Fruit fly (Drosophila melanogaster): Measurements from ENCODE around the gene CG10340.
A peak's percentile ranks its signal among the peaks of the same experiment; 100 is the strongest.

Gene CG10340

dm6 chr3R:16646952-16647715, 32.9 kb upstream of the CG10340 start, which contains the start of the genes CG10324 and CCT3 (continued):
- TF ChIP-seq CG4282 (GFP tag; optimal IDR thresholded peaks at IDR 0.05) (no peak), slbo (GFP tag; IDR thresholded peaks at IDR 0.05) (peak; percentile 72), Myb (GFP tag; optimal IDR thresholded peaks at IDR 0.05) (no peak), z (GFP tag; IDR thresholded peaks at IDR 0.05) (no peak), btn (GFP tag; optimal IDR thresholded peaks at IDR 0.05) (no peak), CG4424 (GFP tag; optimal IDR thresholded peaks at IDR 0.05) (peak; percentile 68), Fer1 (GFP tag; optimal IDR thresholded peaks at IDR 0.05) (peak; percentile 53), croc (GFP tag; conservative IDR thresholded peaks at IDR 0.05) (peak; percentile 51; the same call in 1 of the 3 replicates), hbn (GFP tag; IDR thresholded peaks at IDR 0.05; ENCODE audit: partially characterized antibody) (no peak; the same call in 1 of the 2 replicates), CG8388 (GFP tag; optimal IDR thresholded peaks at IDR 0.05) (peak; percentile 55), Awh (GFP tag; IDR thresholded peaks at IDR 0.05) (peak; percentile 56), CG3281 (GFP tag; optimal IDR thresholded peaks at IDR 0.05) (peak; percentile 72), CG16863 (GFP tag; optimal IDR thresholded peaks at IDR 0.05) (peak; percentile 17), gsb (GFP tag; IDR thresholded peaks at IDR 0.05) (no peak), CG13894 (tag; optimal IDR thresholded peaks at IDR 0.05) (peak; percentile 25), Dip3 (GFP tag; optimal IDR thresholded peaks at IDR 0.05) (peak; percentile 23), dan (GFP tag; IDR thresholded peaks at IDR 0.05) (no peak), Sry-β (GFP tag; optimal IDR thresholded peaks at IDR 0.05) (no peak), tin (GFP tag; optimal IDR thresholded peaks at IDR 0.05) (peak; percentile 50), CG3995 (GFP tag; optimal IDR thresholded peaks at IDR 0.05) (peak; percentile 98), CG30020 (tag; optimal IDR thresholded peaks at IDR 0.05) (peak; percentile 91), Fer2 (tag; optimal IDR thresholded peaks at IDR 0.05) (peak; percentile 77), H2.0 (GFP tag; IDR thresholded peaks at IDR 0.05) (peak; percentile 59), CG1603 (tag; optimal IDR thresholded peaks at IDR 0.05) (peak; percentile 51), grau (tag; optimal IDR thresholded peaks at IDR 0.05) (peak; percentile 78), CG10321 (GFP tag; IDR thresholded peaks at IDR 0.05) (no peak), inv (GFP tag; IDR thresholded peaks at IDR 0.05; ENCODE audit: partially characterized antibody) (peak; percentile 56), CG2199 (GFP tag; IDR thresholded peaks at IDR 0.05) (no peak), vfl (GFP tag; optimal IDR thresholded peaks at IDR 0.05) (peak; percentile 22), CG12942 (GFP tag; optimal IDR thresholded peaks at IDR 0.05) (peak; percentile 31), CG10654 (GFP tag; optimal IDR thresholded peaks at IDR 0.05) (peak; percentile 44), CG15514 (GFP tag; optimal IDR thresholded peaks at IDR 0.05) (peak; percentile 35), CG1602 (GFP tag; optimal IDR thresholded peaks at IDR 0.05) (peak; percentile 69), NFAT (GFP tag; IDR thresholded peaks at IDR 0.05) (peak; percentile 60), CHES-1-like (GFP tag; optimal IDR thresholded peaks at IDR 0.05) (no peak), ranshi (GFP tag; IDR thresholded peaks at IDR 0.05) (0 out of 2 replicates have a peak, but pooled peaks have one; percentile 49), nmo (GFP tag; optimal IDR thresholded peaks at IDR 0.05) (peak; percentile 83), Tbp (GFP tag; optimal IDR thresholded peaks at IDR 0.05) (no peak), Abd-B (GFP tag; optimal IDR thresholded peaks at IDR 0.05) (no peak), CG7963 (GFP tag; IDR thresholded peaks at IDR 0.05; ENCODE audit: partially characterized antibody) (peak; percentile 48; the same call in 1 of the 3 replicates), pzg (GFP tag; optimal IDR thresholded peaks at IDR 0.05) (peak; percentile 37), CG1832 (GFP tag; optimal IDR thresholded peaks at IDR 0.05) (no peak), gcm2 (GFP tag; optimal IDR thresholded peaks at IDR 0.05) (peak; percentile 4), knrl (GFP tag; IDR thresholded peaks at IDR 0.05; ENCODE audit: partially characterized antibody) (peak; percentile 68), Dref (GFP tag; IDR thresholded peaks at IDR 0.05) (peak; percentile 82), vvl (GFP tag; IDR thresholded peaks at IDR 0.05) (peak; percentile 77), CG3838 (GFP tag; optimal IDR thresholded peaks at IDR 0.05) (no peak), tna (GFP tag; IDR thresholded peaks at IDR 0.05; ENCODE audit: partially characterized antibody) (peak; percentile 56), CG18011 (GFP tag; optimal IDR thresholded peaks at IDR 0.05) (peak; percentile 23)

Data from whole organism, embryonic.